Worm (Caenorhabditis elegans): ENCODE results near the gene R07A4.3.

ce11 chrX:10753403-10753802 lies at the start of gene R07A4.3:
- TF ChIP-seq unc-62 (GFP tag; optimal IDR thresholded peaks at IDR 0.05): no peak
- TF ChIP-seq nhr-84 (tag; optimal IDR thresholded peaks at IDR 0.05): no peak
- no peak for TF ChIP-seq nhr-90 (tag; optimal IDR thresholded peaks at IDR 0.05; ENCODE audit: poor library complexity)
- TF ChIP-seq egl-27 (tag; optimal IDR thresholded peaks at IDR 0.05): no peak
- no peak for TF ChIP-seq aly-2 (tag; optimal IDR thresholded peaks at IDR 0.05)
- no peak for TF ChIP-seq grh-1 (GFP tag; IDR thresholded peaks at IDR 0.05)
- no peak for TF ChIP-seq ztf-4 (tag; optimal IDR thresholded peaks at IDR 0.05)
- no peak for TF ChIP-seq ama-1 (optimal IDR thresholded peaks at IDR 0.05)
- no peak for TF ChIP-seq lin-39 (tag; optimal IDR thresholded peaks at IDR 0.05)
- no peak for TF ChIP-seq C04F5.9 (tag; optimal IDR thresholded peaks at IDR 0.05)
- no peak for TF ChIP-seq snpc-4 (tag; optimal IDR thresholded peaks at IDR 0.05)
- no peak for TF ChIP-seq ets-5 (GFP tag; IDR thresholded peaks at IDR 0.05)
